Worm (Caenorhabditis elegans) whole organism, L4 larva: ENCODE data around the gene cyp-29A3.

Source experiments
- F10B5.3 ChIP-seq: sonication (generic microtip); optimal IDR thresholded peaks from 2 replicates; lab custom pipeline; 2016; ENCODE audit warnings: mild to moderate bottlenecking, missing genetic modification characterization, missing compliant biosample characterization
- F26F4.8 ChIP-seq: fragments of 200-800 bp; sonication (Bioruptor generic); conservative IDR thresholded peaks from 2 replicates; pipeline ENCODE4 v1.3.6; 2022; ENCODE audit warnings: missing genetic modification characterization, missing compliant biosample characterization
- Y48G9A.11 ChIP-seq: fragments of 200-800 bp; sonication (Bioruptor generic); IDR thresholded peaks from 2 replicates; pipeline ENCODE4 v1.3.6; 2022; ENCODE audit warnings: missing genetic modification reagents, missing genetic modification characterization, missing compliant biosample characterization
- ZK337.2 ChIP-seq: fragments of 200-800 bp; sonication (Bioruptor generic); IDR thresholded peaks from 2 replicates; pipeline ENCODE4 v1.3.6; 2022; ENCODE audit warnings: missing genetic modification reagents, missing genetic modification characterization, missing compliant biosample characterization
- aha-1 ChIP-seq: fragments of 150-350 bp; peaks from one replicate; lab custom pipeline; 2014; ENCODE audit warnings: missing biosample characterization, missing genetic modification characterization
- arid-1 ChIP-seq: fragments of 200-800 bp; sonication (Bioruptor generic); conservative IDR thresholded peaks from 2 replicates; pipeline ENCODE4 v1.3.6; 2022; ENCODE audit warnings: missing genetic modification reagents, missing genetic modification characterization, missing compliant biosample characterization
- ceh-28 ChIP-seq: fragments of 150-350 bp; optimal IDR thresholded peaks from 2 replicates; lab custom pipeline; 2014; ENCODE audit warnings: missing biosample characterization, missing genetic modification reagents, missing genetic modification characterization
- ctbp-1 ChIP-seq: fragments of 200-800 bp; sonication (Bioruptor generic); IDR thresholded peaks from 2 replicates; pipeline ENCODE4 v1.3.6; 2022; ENCODE audit warnings: missing genetic modification reagents, missing genetic modification characterization, missing compliant biosample characterization
- daf-19 ChIP-seq: fragments of 200-800 bp; sonication (Bioruptor generic); conservative IDR thresholded peaks from 2 replicates; pipeline ENCODE4 v1.3.6; 2022; ENCODE audit warnings: missing genetic modification characterization, missing compliant biosample characterization
- daf-8 ChIP-seq: fragments of 200-800 bp; sonication (Bioruptor generic); IDR thresholded peaks from 2 replicates; pipeline ENCODE4 v1.3.6; 2022; ENCODE audit warnings: missing genetic modification characterization, missing compliant biosample characterization
- egl-43 ChIP-seq: fragments of 200-800 bp; sonication (Bioruptor generic); IDR thresholded peaks from 2 replicates; pipeline ENCODE4 v1.3.6; 2022; ENCODE audit warnings: missing genetic modification reagents, missing genetic modification characterization, missing compliant biosample characterization
- hif-1 ChIP-seq, 2 experiments: sonication (generic microtip); optimal IDR thresholded peaks; 2 replicates each; lab custom pipeline; 2016 to 2017; ENCODE audit warnings: missing compliant biosample characterization in 2 of 2, missing genetic modification characterization in 2 of 2, missing genetic modification reagents in 2 of 2, missing genotype in 2 of 2, mild to moderate bottlenecking in 1 of 2
- hlh-11 ChIP-seq: fragments of 200-800 bp; sonication (Bioruptor generic); optimal IDR thresholded peaks from 2 replicates; lab custom pipeline; 2018; ENCODE audit warnings: mild to moderate bottlenecking, missing genetic modification characterization, missing compliant biosample characterization
- lin-15B ChIP-seq: fragments of 150-350 bp; sonication (generic microtip); optimal IDR thresholded peaks from 3 replicates; lab custom pipeline; 2014; ENCODE audit warnings: missing biosample characterization, missing genetic modification characterization
- lin-29 ChIP-seq: fragments of 200-800 bp; sonication (Bioruptor generic); IDR thresholded peaks from 2 replicates; pipeline ENCODE4 v1.3.6; 2022; ENCODE audit warnings: missing genetic modification reagents, missing genetic modification characterization, missing compliant biosample characterization
- lin-38 ChIP-seq: fragments of 200-800 bp; sonication (Bioruptor generic); IDR thresholded peaks from 2 replicates; pipeline ENCODE4 v1.3.6; 2022; ENCODE audit warnings: missing genetic modification reagents, missing genetic modification characterization, missing compliant biosample characterization
- lir-3 ChIP-seq: sonication (generic microtip); optimal IDR thresholded peaks from 2 replicates; lab custom pipeline; 2016; ENCODE audit warnings: mild to moderate bottlenecking, missing genetic modification characterization, missing compliant biosample characterization
- lsy-2 ChIP-seq, 2 experiments: fragments of 150-350 bp in 1 of 2; sonication (generic microtip) in 1 of 2; optimal IDR thresholded peaks; 2 replicates each; lab custom pipeline; 2014 to 2017; ENCODE audit warnings: missing biosample characterization in 2 of 2, missing genetic modification characterization in 2 of 2
- nhr-102 ChIP-seq: sonication (generic microtip); optimal IDR thresholded peaks from 2 replicates; lab custom pipeline; 2016; ENCODE audit warnings: mild to moderate bottlenecking, missing genetic modification characterization, moderate library complexity, missing compliant biosample characterization
- nhr-237 ChIP-seq: sonication (generic microtip); optimal IDR thresholded peaks from 2 replicates; lab custom pipeline; 2017; ENCODE audit warnings: missing biosample characterization, missing genetic modification characterization
- nhr-28 ChIP-seq: fragments of 150-350 bp; optimal IDR thresholded peaks from 2 replicates; lab custom pipeline; 2014; ENCODE audit warnings: missing biosample characterization, missing genetic modification characterization
- pha-4 ChIP-seq, 2 experiments: fragments of 150-350 bp in 1 of 2; fragments of 200-800 bp in 1 of 2; sonication (Bioruptor generic) in 1 of 2; IDR thresholded peaks in 1 of 2; optimal IDR thresholded peaks in 1 of 2; 2 replicates each; pipeline versions ENCODE4 v1.3.6 to Lab custom; 2014 to 2022; ENCODE audit warnings: missing genetic modification characterization in 2 of 2, missing genetic modification reagents in 2 of 2, missing biosample characterization in 1 of 2, missing compliant biosample characterization in 1 of 2
- saeg-2 ChIP-seq: fragments of 200-800 bp; sonication (Bioruptor generic); IDR thresholded peaks from 2 replicates; pipeline ENCODE4 v1.3.6; 2022; ENCODE audit warnings: missing genetic modification reagents, missing genetic modification characterization, missing compliant biosample characterization
- sdz-12 ChIP-seq: fragments of 200-800 bp; sonication (Bioruptor generic); optimal IDR thresholded peaks from 2 replicates; lab custom pipeline; 2018; ENCODE audit warnings: mild to moderate bottlenecking, missing genetic modification characterization, missing compliant biosample characterization
- set-16 ChIP-seq: fragments of 200-800 bp; sonication (Bioruptor generic); IDR thresholded peaks from 2 replicates; pipeline ENCODE4 v1.3.6; 2022; ENCODE audit warnings: missing genetic modification reagents, missing genetic modification characterization, missing compliant biosample characterization
- snpc-1.2 ChIP-seq: fragments of 200-800 bp; sonication (Bioruptor generic); IDR thresholded peaks from 2 replicates; pipeline ENCODE4 v1.3.6; 2022; ENCODE audit warnings: missing genetic modification reagents, missing genetic modification characterization, missing compliant biosample characterization
- spr-1 ChIP-seq: sonication (generic microtip); optimal IDR thresholded peaks from 2 replicates; lab custom pipeline; 2016; ENCODE audit warnings: mild to moderate bottlenecking, missing genetic modification characterization, missing compliant biosample characterization
- tag-97 ChIP-seq: fragments of 200-800 bp; sonication (Bioruptor generic); IDR thresholded peaks from 2 replicates; pipeline ENCODE4 v1.3.6; 2022; ENCODE audit warnings: missing genetic modification characterization, missing compliant biosample characterization
- unc-130 ChIP-seq: sonication (generic microtip); optimal IDR thresholded peaks from 2 replicates; lab custom pipeline; 2016; ENCODE audit warnings: missing genetic modification reagents, missing genetic modification characterization, missing compliant biosample characterization
- unc-62 ChIP-seq, 3 experiments: fragments of 150-350 bp in 1 of 3; sonication (generic microtip); optimal IDR thresholded peaks in 2 of 3; peaks in 1 of 3; 1 replicate in 1 of 3; 2 replicates in 2 of 3; lab custom pipeline; 2014 to 2017; ENCODE audit warnings: missing biosample characterization in 3 of 3, missing genetic modification characterization in 3 of 3, missing genetic modification reagents in 3 of 3, missing genotype in 1 of 3
- zfp-2 ChIP-seq: sonication (generic microtip); optimal IDR thresholded peaks from 2 replicates; lab custom pipeline; 2016; ENCODE audit warnings: mild to moderate bottlenecking, missing genetic modification characterization, missing compliant biosample characterization
- zfp-3 ChIP-seq: fragments of 200-800 bp; sonication (Bioruptor generic); conservative IDR thresholded peaks from 2 replicates; pipeline ENCODE4 v1.3.6; 2022; ENCODE audit warnings: missing genetic modification reagents, missing genetic modification characterization, missing compliant biosample characterization
- ztf-7 ChIP-seq: fragments of 150-350 bp; optimal IDR thresholded peaks from 2 replicates; lab custom pipeline; 2014; ENCODE audit warnings: missing biosample characterization, missing genetic modification characterization

Gene cyp-29A3

ce11 chrV:53286-53685 lies 5.8 kb upstream of the cyp-29A3 start (continued):
- no peak for TF ChIP-seq tag-97 (GFP tag; lab: Robert Waterston, UW)
- peak; percentile 45; the same call in 1 of the 2 replicates for TF ChIP-seq ZK337.2 (GFP tag; lab: Robert Waterston, UW)
- peak; percentile 76; the same call in 1 of the 2 replicates for TF ChIP-seq arid-1 (GFP tag; lab: Robert Waterston, UW)
- no peak for TF ChIP-seq set-16
- TF ChIP-seq lin-29, result peak; percentile 54; the same call in 1 of the 2 replicates
- no peak for TF ChIP-seq daf-8 (GFP tag; lab: Robert Waterston, UW)
- TF ChIP-seq lsy-2 (tag; optimal IDR thresholded peaks at IDR 0.05; lab: Kevin White, UChicago), result no peak
- TF ChIP-seq spr-1, result peak; percentile 40
- peak; percentile 53 for TF ChIP-seq ztf-7 (tag; lab: Kevin White, UChicago)
- TF ChIP-seq Y48G9A.11 (GFP tag; lab: Robert Waterston, UW), result peak; percentile 80; the same call in 1 of the 2 replicates
- TF ChIP-seq sdz-12, result peak; percentile 62
- TF ChIP-seq, all 104 proteins: peak for 56

- TF ChIP-seq nhr-28 (no peak), zfp-3 (GFP tag; lab: Robert Waterston, UW) (no peak), ceh-28 (tag; lab: Kevin White, UChicago) (no peak), unc-130 (no peak), ztf-7 (tag; lab: Kevin White, UChicago) (no peak), nhr-102 (tag; lab: Kevin White, UChicago) (no peak)
These were observed 3.1 kb upstream of the cyp-29A3 start, which contains the start of gene srt-52 for ce11 chrV:55946-56345. srt-52 (minus strand) TSS chrV:56046.

DNA sequence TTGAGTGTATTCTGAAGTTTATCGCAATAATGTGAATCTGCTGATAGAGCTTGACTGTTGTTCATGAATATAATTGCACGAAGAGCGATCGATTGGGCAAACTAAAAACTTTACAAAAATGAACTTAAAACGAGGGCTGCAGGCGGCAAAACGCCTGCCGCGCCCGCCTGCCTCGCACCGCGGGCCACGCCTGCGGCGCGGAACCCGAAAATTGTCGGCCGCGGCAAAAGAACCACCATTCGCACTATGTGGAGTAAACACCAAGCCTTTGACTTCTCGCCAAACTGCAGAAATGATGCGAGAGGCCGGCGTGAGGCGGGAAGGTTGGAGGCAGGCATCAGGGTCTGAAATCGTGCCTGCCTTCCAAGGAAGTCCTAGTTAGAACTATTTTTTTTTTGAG lies 4.8 kb downstream of the cyp-29A3 start:
- TF ChIP-seq egl-43 (GFP tag; lab: Robert Waterston, UW), result peak; percentile 70
- no peak for TF ChIP-seq F10B5.3 (tag; lab: Kevin White, UChicago)
- no peak for TF ChIP-seq zfp-2 (tag; lab: Kevin White, UChicago)
- no peak for TF ChIP-seq ctbp-1 (GFP tag; lab: Robert Waterston, UW)
- TF ChIP-seq pha-4 (GFP tag; IDR thresholded peaks at IDR 0.05; lab: Robert Waterston, UW), result 0 out of 2 replicates have a peak, but pooled peaks have one; percentile 6
- no peak for TF ChIP-seq pha-4 (tag; optimal IDR thresholded peaks at IDR 0.05; lab: Kevin White, UChicago)
- no peak for TF ChIP-seq lir-3 (tag; lab: Kevin White, UChicago)
- peak; percentile 92 for TF ChIP-seq set-16
- no peak for TF ChIP-seq saeg-2 (GFP tag; lab: Robert Waterston, UW)
- TF ChIP-seq hlh-11 (tag; lab: Kevin White, UChicago), result no peak
- no peak for TF ChIP-seq nhr-28
- TF ChIP-seq daf-19, result no peak
- no peak for TF ChIP-seq Y48G9A.11 (GFP tag; lab: Robert Waterston, UW)
- 0 out of 2 replicates have a peak, but pooled peaks have one; percentile 46 for TF ChIP-seq snpc-1.2 (GFP tag; lab: Robert Waterston, UW)
- TF ChIP-seq lin-29, result 0 out of 2 replicates have a peak, but pooled peaks have one; percentile 18
- no peak for TF ChIP-seq arid-1 (GFP tag; lab: Robert Waterston, UW)
- peak; percentile 25 for TF ChIP-seq aha-1 (tag; lab: Kevin White, UChicago)
- no peak for TF ChIP-seq unc-130
- TF ChIP-seq F26F4.8 (GFP tag; lab: Robert Waterston, UW), result 0 out of 2 replicates have a peak, but pooled peaks have one; percentile 45
- TF ChIP-seq, all 104 proteins: peak for 7

ce11 chrV:66506-66905 lies 7.5 kb downstream of the cyp-29A3 start:
- TF ChIP-seq nhr-237 (tag; lab: Kevin White, UChicago), result no peak
- TF ChIP-seq unc-62 (GFP tag; optimal IDR thresholded peaks at IDR 0.05 in 1 of 2; lab: Kevin White, UChicago), result peak in 1 of 2 experiments; percentile 95
- TF ChIP-seq unc-62 (tag; optimal IDR thresholded peaks at IDR 0.05; lab: Kevin White, UChicago), result no peak

DNA sequence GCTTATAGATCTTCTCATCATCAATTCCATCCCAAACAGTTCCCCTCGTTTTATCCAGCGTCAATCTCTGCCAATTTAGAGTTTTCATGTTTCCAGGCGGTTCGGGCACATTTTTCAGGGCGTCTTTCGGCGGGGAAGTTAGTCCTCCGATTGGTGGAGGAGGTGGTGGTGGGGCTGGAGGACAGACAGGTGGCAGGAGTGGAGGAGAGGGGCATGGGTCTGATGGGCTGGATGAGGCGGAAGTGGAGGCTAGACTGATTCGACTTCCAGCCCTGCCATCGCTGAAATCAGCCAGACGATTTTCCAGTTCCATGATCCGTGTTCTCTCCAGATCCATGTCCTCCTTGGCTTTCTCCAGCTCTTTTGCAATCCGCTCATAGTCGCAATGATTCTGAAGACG lies 9.1 kb downstream of the cyp-29A3 start:
- TF ChIP-seq lin-38 (GFP tag; lab: Robert Waterston, UW) (no peak), hif-1 (tag; optimal IDR thresholded peaks at IDR 0.05; lab: Kevin White, UChicago) (no peak), aha-1 (tag; lab: Kevin White, UChicago) (peak; percentile 42), lin-15B (tag; lab: Kevin White, UChicago) (no peak), unc-62 (GFP tag; optimal IDR thresholded peaks at IDR 0.05 in 1 of 2; lab: Kevin White, UChicago) (peak in 1 of 2 experiments; percentile 12), unc-62 (tag; optimal IDR thresholded peaks at IDR 0.05; lab: Kevin White, UChicago) (no peak), set-16 (peak; percentile 85)
- TF ChIP-seq, all 104 proteins: peak for 3
